Fruit fly (Drosophila melanogaster) whole organism, wandering third instar larva: ENCODE results near the gene CG43116.
A peak's percentile ranks its signal among the peaks of the same experiment; 100 is the strongest.

Experiments
- GATAd ChIP-seq: sonication (Bioruptor generic); optimal IDR thresholded peaks from 2 replicates; lab custom pipeline; 2016; ENCODE audit warnings: missing biosample characterization, missing genetic modification characterization
- Hnf4 ChIP-seq: fragments of 200-800 bp; sonication (Bioruptor generic); optimal IDR thresholded peaks from 2 replicates; lab custom pipeline; 2016; ENCODE audit warnings: missing biosample characterization, mild to moderate bottlenecking, missing genetic modification characterization
- Hr78 ChIP-seq: fragments of >200 bp; optimal IDR thresholded peaks from 2 replicates; lab custom pipeline; 2017; ENCODE audit warnings: missing biosample characterization, missing genetic modification characterization
- Myc ChIP-seq: fragments of >200 bp; optimal IDR thresholded peaks from 2 replicates; lab custom pipeline; 2017
- dmrt93B ChIP-seq: fragments of 200-800 bp; sonication (Bioruptor generic); optimal IDR thresholded peaks from 2 replicates; lab custom pipeline; 2018; ENCODE audit warnings: missing biosample characterization, mild to moderate bottlenecking, missing genetic modification characterization
- fru ChIP-seq: fragments of 200-800 bp; sonication (Bioruptor generic); optimal IDR thresholded peaks from 3 replicates; lab custom pipeline; 2016; ENCODE audit warnings: missing biosample characterization, mild to moderate bottlenecking, missing genetic modification characterization
- lola ChIP-seq: fragments of >200 bp; optimal IDR thresholded peaks from 2 replicates; lab custom pipeline; 2017; ENCODE audit warnings: missing biosample characterization, missing genetic modification characterization

DNA sequence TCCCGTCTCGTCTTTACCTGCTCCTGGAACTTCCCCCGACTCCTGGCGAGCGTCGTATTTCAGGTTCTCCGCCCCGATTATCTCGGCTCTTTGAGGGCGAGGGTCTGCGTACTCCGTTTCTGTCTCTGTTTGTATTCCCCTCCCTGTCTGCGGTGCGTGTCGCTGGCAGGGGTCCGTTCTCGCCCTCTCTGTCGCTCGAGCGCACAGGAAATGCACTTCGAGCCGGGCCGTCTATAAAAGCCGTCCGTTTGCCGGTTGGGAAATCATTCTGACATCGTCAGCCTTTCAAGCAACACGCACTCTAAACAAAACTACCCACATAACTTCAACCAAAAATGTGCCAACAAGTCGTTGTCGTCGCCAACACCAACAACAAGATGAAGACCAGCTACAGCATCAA is 13.8 kb upstream of the CG43116 start:
- no peak for TF ChIP-seq Myc (lab: Kevin White, UChicago)
- no peak for TF ChIP-seq Hnf4 (GFP tag; lab: Kevin White, UChicago)
- no peak for TF ChIP-seq dmrt93B (GFP tag; lab: Kevin White, UChicago)
- TF ChIP-seq fru (GFP tag; lab: Kevin White, UChicago) = peak; percentile 28
- TF ChIP-seq lola (GFP tag; lab: Kevin White, UChicago) = no peak
- no peak for TF ChIP-seq Hr78 (GFP tag; lab: Kevin White, UChicago)
- no peak for TF ChIP-seq GATAd (GFP tag; lab: Kevin White, UChicago)
